Fruit fly (Drosophila melanogaster) whole organism, pupa: ENCODE measurements around the gene CG17781.

Source experiments
- CG17806 ChIP-seq: fragments of 200-800 bp; sonication (Bioruptor generic); optimal IDR thresholded peaks from 2 replicates; lab custom pipeline; 2018; ENCODE audit warnings: missing biosample characterization, mild to moderate bottlenecking, missing genetic modification characterization, moderate library complexity
- CG4496 ChIP-seq: fragments of 200-800 bp; sonication (Bioruptor generic); IDR thresholded peaks from 3 replicates; pipeline ENCODE4 v1.3.6; 2022; ENCODE audit warnings: missing biosample characterization, missing genetic modification characterization

DNA sequence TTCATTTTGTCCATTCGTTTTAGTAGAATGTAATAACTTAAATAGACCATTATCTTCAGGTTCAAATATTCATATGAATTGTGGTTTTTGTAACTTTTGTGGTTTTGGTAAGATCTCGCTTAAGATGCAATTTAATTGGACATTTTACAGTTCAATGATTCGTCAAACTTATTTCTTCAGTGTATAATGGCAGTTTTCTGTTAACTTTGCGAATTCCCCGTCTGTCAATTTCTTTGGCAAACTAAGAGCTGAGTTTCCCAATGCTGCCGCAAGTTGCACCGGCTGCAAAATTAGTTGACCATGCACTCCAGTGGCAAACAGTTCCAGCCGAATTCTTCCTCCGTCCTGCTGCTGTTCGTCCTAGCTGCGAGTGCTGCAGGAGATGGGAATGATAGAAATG, 1.1 kb upstream of the CG17781 start, which contains the start of gene CG33342:
- no peak for TF ChIP-seq CG4496
- TF ChIP-seq CG17806 (tag; lab: Kevin White, UChicago), result no peak
